Fruit fly (Drosophila melanogaster) whole organism, prepupa: ENCODE results near the gene Taf12.

ENCODE experiments used
- CG15336 ChIP-seq: fragments of 200-800 bp; sonication (Bioruptor generic); IDR thresholded peaks from 2 replicates; pipeline ENCODE4 v1.3.6; 2022; ENCODE audit warnings: missing biosample characterization, missing genetic modification characterization
- CG16779 ChIP-seq: fragments of 200-800 bp; sonication (Bioruptor generic); optimal IDR thresholded peaks from 3 replicates; lab custom pipeline; 2017; ENCODE audit warnings: missing biosample characterization, mild to moderate bottlenecking, missing genetic modification characterization
- CG32006 ChIP-seq: fragments of 200-800 bp; sonication (Bioruptor generic); optimal IDR thresholded peaks from 3 replicates; lab custom pipeline; 2017; ENCODE audit warnings: missing biosample characterization, mild to moderate bottlenecking, missing genetic modification characterization
- CG3919 ChIP-seq: fragments of 200-800 bp; sonication (Bioruptor generic); optimal IDR thresholded peaks from 3 replicates; lab custom pipeline; 2016; ENCODE audit warnings: missing biosample characterization, missing genetic modification characterization
- CG4318 ChIP-seq: fragments of 200-800 bp; sonication (Bioruptor generic); optimal IDR thresholded peaks from 3 replicates; lab custom pipeline; 2017; ENCODE audit warnings: missing biosample characterization, mild to moderate bottlenecking, missing genetic modification characterization
- CG7368 ChIP-seq: fragments of 200-800 bp; sonication (Bioruptor generic); optimal IDR thresholded peaks from 3 replicates; lab custom pipeline; 2016; ENCODE audit warnings: missing biosample characterization, missing genetic modification characterization
- CG8632 ChIP-seq: fragments of 200-800 bp; sonication (Bioruptor generic); optimal IDR thresholded peaks from 3 replicates; lab custom pipeline; 2016; ENCODE audit warnings: missing biosample characterization, missing genetic modification characterization
- Ets96B ChIP-seq: fragments of 200-800 bp; optimal IDR thresholded peaks from 2 replicates; lab custom pipeline; 2019; ENCODE audit warnings: missing biosample characterization, mild to moderate bottlenecking, missing genetic modification characterization, moderate library complexity
- Gug ChIP-seq: fragments of 200-800 bp; sonication (Bioruptor generic); IDR thresholded peaks from 2 replicates; pipeline ENCODE4 v1.3.6; 2022; ENCODE audit warnings: missing biosample characterization, missing genetic modification characterization
- cyc ChIP-seq: fragments of 200-800 bp; sonication (Bioruptor generic); optimal IDR thresholded peaks from 3 replicates; lab custom pipeline; 2016; ENCODE audit warnings: missing biosample characterization, missing genetic modification characterization
- fd59A ChIP-seq: fragments of 200-800 bp; sonication (Bioruptor generic); optimal IDR thresholded peaks from 2 replicates; lab custom pipeline; 2017; ENCODE audit warnings: missing biosample characterization, mild to moderate bottlenecking, missing genetic modification characterization, missing genetic modification reagents
- fd85E ChIP-seq: fragments of 200-800 bp; sonication (Bioruptor generic); optimal IDR thresholded peaks from 3 replicates; lab custom pipeline; 2016; ENCODE audit warnings: missing biosample characterization, missing genetic modification characterization
- pdm3 ChIP-seq: fragments of 200-800 bp; sonication (Bioruptor generic); optimal IDR thresholded peaks from 3 replicates; lab custom pipeline; 2016; ENCODE audit warnings: missing biosample characterization, missing genetic modification characterization
- salr ChIP-seq, 2 experiments: fragments of 200-800 bp; sonication (Bioruptor generic); optimal IDR thresholded peaks; 3 replicates each; lab custom pipeline; 2016 to 2018; ENCODE audit warnings: missing biosample characterization in 2 of 2, missing genetic modification characterization in 2 of 2, mild to moderate bottlenecking in 1 of 2

- TF ChIP-seq CG3919 (GFP tag; lab: Kevin White, UChicago), result no peak
- TF ChIP-seq CG32006 (GFP tag; lab: Kevin White, UChicago), result no peak
- TF ChIP-seq CG7368, result no peak
- no peak for TF ChIP-seq CG15336
- TF ChIP-seq salr (GFP tag; optimal IDR thresholded peaks at IDR 0.05; lab: Kevin White, UChicago), result no peak
- no peak for TF ChIP-seq CG4318 (GFP tag; lab: Kevin White, UChicago)
- TF ChIP-seq cyc, result no peak
- no peak for TF ChIP-seq CG16779 (tag; lab: Kevin White, UChicago)
- no peak for TF ChIP-seq fd85E
- no peak for TF ChIP-seq Gug (GFP tag; lab: Robert Waterston, UW)
- TF ChIP-seq fd59A (GFP tag; lab: Kevin White, UChicago), result no peak
- TF ChIP-seq pdm3 (GFP tag; lab: Kevin White, UChicago), result no peak
- TF ChIP-seq Ets96B (tag; lab: Kevin White, UChicago), result no peak
- no peak for TF ChIP-seq CG8632 (GFP tag; lab: Kevin White, UChicago)
Observed at dm6 chr3R:11648356-11649355, 30.8 kb downstream of the Taf12 start.
